Worm (Caenorhabditis elegans): ENCODE results near the gene fem-2.

ce11 chrIII:598687-599086 is 35.7 kb downstream of the fem-2 start, which contains the start of gene Y55B1AR.2:
- TF ChIP-seq ztf-11 (tag; optimal IDR thresholded peaks at IDR 0.05) (no peak), nhr-28 (tag; optimal IDR thresholded peaks at IDR 0.05) (no peak), ama-1 (optimal IDR thresholded peaks at IDR 0.05) (no peak)

Measured in whole organism, L4 larva.